Fruit fly (Drosophila melanogaster) whole organism, wandering third instar larva: ENCODE measurements around the gene bbg.

ENCODE experiments used
- Hr83 ChIP-seq: fragments of 200-300 bp; sonication (Bioruptor generic); optimal IDR thresholded peaks from 2 replicates; lab custom pipeline; 2016; ENCODE audit warnings: missing biosample characterization, mild to moderate bottlenecking, missing genetic modification characterization, moderate library complexity; ENCODE audit not compliant: poor library complexity, severe bottlenecking
- Jra ChIP-seq: sonication (Bioruptor generic); optimal IDR thresholded peaks from 2 replicates; lab custom pipeline; 2016; ENCODE audit warnings: missing biosample characterization, missing genetic modification characterization
- Mio ChIP-seq: sonication (Bioruptor generic); optimal IDR thresholded peaks from 2 replicates; lab custom pipeline; 2016; ENCODE audit warnings: missing biosample characterization, missing genetic modification characterization
- Myc ChIP-seq: fragments of >200 bp; optimal IDR thresholded peaks from 2 replicates; lab custom pipeline; 2017
- Vsx2 ChIP-seq: fragments of 200-300, 225-300 bp; sonication (Bioruptor generic); optimal IDR thresholded peaks from 2 replicates; lab custom pipeline; 2018; ENCODE audit warnings: missing biosample characterization, missing genetic modification characterization; ENCODE audit not compliant: partially characterized antibody
- foxo ChIP-seq, 2 experiments: fragments of 200-800 bp; sonication (Bioruptor generic); optimal IDR thresholded peaks; 2 replicates in 1 of 2; 3 replicates in 1 of 2; lab custom pipeline; 2016 to 2017; ENCODE audit warnings: missing biosample characterization in 2 of 2, missing genetic modification characterization in 2 of 2
- h ChIP-seq: fragments of 200-800 bp; sonication (Bioruptor generic); optimal IDR thresholded peaks from 3 replicates; lab custom pipeline; 2016; ENCODE audit warnings: missing biosample characterization, mild to moderate bottlenecking, missing genetic modification characterization

dm6 chr3L:14399873-14400272, 136.2 kb downstream of the bbg start:
- no peak for TF ChIP-seq foxo (GFP tag; optimal IDR thresholded peaks at IDR 0.05; lab: Kevin White, UChicago)
- no peak for TF ChIP-seq Jra (GFP tag; lab: Kevin White, UChicago)
- no peak for TF ChIP-seq Vsx2 (GFP tag; lab: Kevin White, UChicago)
- TF ChIP-seq h: no peak
- no peak for TF ChIP-seq Myc (lab: Kevin White, UChicago)
- no peak for TF ChIP-seq Mio
- TF ChIP-seq Hr83 (GFP tag; lab: Kevin White, UChicago): no peak
